Fruit fly (Drosophila melanogaster) whole organism, prepupa: ENCODE results near the gene grk.

Experiments
- Blimp-1 ChIP-seq: fragments of 200-800 bp; sonication (Bioruptor generic); optimal IDR thresholded peaks from 3 replicates; lab custom pipeline; 2017; ENCODE audit warnings: missing biosample characterization, missing genetic modification characterization, mild to moderate bottlenecking, moderate library complexity, missing genetic modification reagents
- CG10631 ChIP-seq: fragments of 200-800 bp; sonication (Bioruptor generic); optimal IDR thresholded peaks from 2 replicates; lab custom pipeline; 2016; ENCODE audit warnings: missing biosample characterization, missing genetic modification characterization
- CG10669 ChIP-seq: fragments of 200-800 bp; sonication (Bioruptor generic); optimal IDR thresholded peaks from 3 replicates; lab custom pipeline; 2018; ENCODE audit warnings: missing biosample characterization, mild to moderate bottlenecking, missing genetic modification characterization, moderate library complexity
- CG11294 ChIP-seq: fragments of 200-800 bp; sonication (Bioruptor generic); IDR thresholded peaks from 2 replicates; pipeline ENCODE4 v1.3.6; 2022; ENCODE audit warnings: missing biosample characterization, missing genetic modification characterization
- CG11762 ChIP-seq: fragments of 200-800 bp; sonication (Bioruptor generic); optimal IDR thresholded peaks from 3 replicates; lab custom pipeline; 2016; ENCODE audit warnings: missing biosample characterization, missing genetic modification characterization; ENCODE audit not compliant: insufficient read depth
- CG11902 ChIP-seq: fragments of 200-800 bp; sonication (Bioruptor generic); optimal IDR thresholded peaks from 3 replicates; lab custom pipeline; 2016; ENCODE audit warnings: missing biosample characterization, missing genetic modification characterization
- CG15336 ChIP-seq: fragments of 200-800 bp; sonication (Bioruptor generic); IDR thresholded peaks from 2 replicates; pipeline ENCODE4 v1.3.6; 2022; ENCODE audit warnings: missing biosample characterization, missing genetic modification characterization
- CG1621 ChIP-seq: fragments of 200-800 bp; sonication (Bioruptor generic); optimal IDR thresholded peaks from 3 replicates; lab custom pipeline; 2018; ENCODE audit warnings: missing biosample characterization, mild to moderate bottlenecking, missing genetic modification characterization
- CG3032 ChIP-seq: fragments of 200-800 bp; optimal IDR thresholded peaks from 2 replicates; lab custom pipeline; 2019; ENCODE audit warnings: missing biosample characterization, mild to moderate bottlenecking, missing genetic modification characterization, moderate library complexity
- CG31627 ChIP-seq: fragments of 200-800 bp; sonication (Bioruptor generic); optimal IDR thresholded peaks from 3 replicates; lab custom pipeline; 2016; ENCODE audit warnings: missing biosample characterization, missing genetic modification characterization
- CG34406 ChIP-seq: fragments of 200-800 bp; sonication (Bioruptor generic); optimal IDR thresholded peaks from 3 replicates; lab custom pipeline; 2016; ENCODE audit warnings: missing biosample characterization, missing genetic modification characterization
- CG4318 ChIP-seq: fragments of 200-800 bp; sonication (Bioruptor generic); optimal IDR thresholded peaks from 3 replicates; lab custom pipeline; 2017; ENCODE audit warnings: missing biosample characterization, mild to moderate bottlenecking, missing genetic modification characterization
- CG6163 ChIP-seq: fragments of 200-800 bp; sonication (Bioruptor generic); IDR thresholded peaks from 3 replicates; pipeline ENCODE4 v1.3.6; 2022; ENCODE audit warnings: missing biosample characterization, missing genetic modification characterization
- CG6276 ChIP-seq: fragments of 200-800 bp; sonication (Bioruptor generic); optimal IDR thresholded peaks from 2 replicates; lab custom pipeline; 2017; ENCODE audit warnings: missing biosample characterization, mild to moderate bottlenecking, missing genetic modification characterization
- CG6792 ChIP-seq: fragments of 200-800 bp; sonication (Bioruptor generic); optimal IDR thresholded peaks from 3 replicates; lab custom pipeline; 2016; ENCODE audit warnings: missing biosample characterization, missing genetic modification characterization
- CG6808 ChIP-seq: fragments of 200-800 bp; sonication (Bioruptor generic); optimal IDR thresholded peaks from 3 replicates; lab custom pipeline; 2017; ENCODE audit warnings: missing biosample characterization, missing genetic modification characterization, mild to moderate bottlenecking, moderate library complexity, missing genetic modification reagents
- CG8119 ChIP-seq: fragments of 200-800 bp; sonication (Bioruptor generic); IDR thresholded peaks from 3 replicates; pipeline ENCODE4 v1.3.6; 2022; ENCODE audit warnings: missing biosample characterization, missing genetic modification characterization
- CG8319 ChIP-seq: fragments of 200-800 bp; sonication (Bioruptor generic); optimal IDR thresholded peaks from 3 replicates; lab custom pipeline; 2016; ENCODE audit warnings: missing biosample characterization, missing genetic modification characterization
- CG9139 ChIP-seq: fragments of 200-800 bp; sonication (Bioruptor generic); optimal IDR thresholded peaks from 3 replicates; lab custom pipeline; 2017; ENCODE audit warnings: missing biosample characterization, mild to moderate bottlenecking, missing genetic modification characterization
- Eip78C ChIP-seq: fragments of 200-800 bp; sonication (Bioruptor generic); peaks from one replicate; lab custom pipeline; 2016; ENCODE audit warnings: missing biosample characterization, missing genetic modification characterization
- Eip93F ChIP-seq: fragments of 200-800 bp; sonication (Bioruptor generic); optimal IDR thresholded peaks from 2 replicates; lab custom pipeline; 2016; ENCODE audit warnings: missing biosample characterization, mild to moderate bottlenecking, missing genetic modification characterization
- Ets21C ChIP-seq: fragments of 200-800 bp; sonication (Bioruptor generic); optimal IDR thresholded peaks from 3 replicates; lab custom pipeline; 2016; ENCODE audit warnings: missing biosample characterization, missing genetic modification characterization
- Ets96B ChIP-seq: fragments of 200-800 bp; optimal IDR thresholded peaks from 2 replicates; lab custom pipeline; 2019; ENCODE audit warnings: missing biosample characterization, mild to moderate bottlenecking, missing genetic modification characterization, moderate library complexity
- Gug ChIP-seq: fragments of 200-800 bp; sonication (Bioruptor generic); IDR thresholded peaks from 2 replicates; pipeline ENCODE4 v1.3.6; 2022; ENCODE audit warnings: missing biosample characterization, missing genetic modification characterization
- Hr38 ChIP-seq: sonication (Bioruptor generic); optimal IDR thresholded peaks from 2 replicates; lab custom pipeline; 2016; ENCODE audit warnings: missing biosample characterization, missing genetic modification characterization
- Hr39 ChIP-seq: fragments of 200-800 bp; sonication (Bioruptor generic); optimal IDR thresholded peaks from 2 replicates; lab custom pipeline; 2016; ENCODE audit warnings: missing biosample characterization, missing genetic modification characterization
- Hr4 ChIP-seq: fragments of 200-800 bp; sonication (Bioruptor generic); optimal IDR thresholded peaks from 3 replicates; lab custom pipeline; 2016; ENCODE audit warnings: missing biosample characterization, missing genetic modification characterization
- Lpt ChIP-seq: fragments of 200-800 bp; sonication (Bioruptor generic); optimal IDR thresholded peaks from 3 replicates; lab custom pipeline; 2016; ENCODE audit warnings: missing biosample characterization, missing genetic modification characterization
- Met ChIP-seq: fragments of 200-800 bp; sonication (Bioruptor generic); optimal IDR thresholded peaks from 3 replicates; lab custom pipeline; 2016; ENCODE audit warnings: missing biosample characterization, missing genetic modification characterization
- OdsH ChIP-seq: fragments of 200-800 bp; sonication (Bioruptor generic); optimal IDR thresholded peaks from 3 replicates; lab custom pipeline; 2016; ENCODE audit warnings: missing biosample characterization, missing genetic modification characterization
- Sox102F ChIP-seq: fragments of 200-800 bp; sonication (Bioruptor generic); optimal IDR thresholded peaks from 2 replicates; lab custom pipeline; 2016; ENCODE audit warnings: missing biosample characterization, mild to moderate bottlenecking, missing genetic modification characterization
- Sox14 ChIP-seq: fragments of 200-800 bp; sonication (Bioruptor generic); optimal IDR thresholded peaks from 3 replicates; lab custom pipeline; 2016; ENCODE audit warnings: missing biosample characterization, missing genetic modification characterization
- Sox15 ChIP-seq: fragments of 200-800 bp; sonication (Bioruptor generic); optimal IDR thresholded peaks from 3 replicates; lab custom pipeline; 2016; ENCODE audit warnings: missing biosample characterization, missing genetic modification characterization
- achi ChIP-seq: fragments of 200-800 bp; sonication (Bioruptor generic); optimal IDR thresholded peaks from 3 replicates; lab custom pipeline; 2016; ENCODE audit warnings: missing biosample characterization, missing genetic modification characterization
- cyc ChIP-seq: fragments of 200-800 bp; sonication (Bioruptor generic); optimal IDR thresholded peaks from 3 replicates; lab custom pipeline; 2016; ENCODE audit warnings: missing biosample characterization, missing genetic modification characterization
- dac ChIP-seq: fragments of 200-800 bp; sonication (Bioruptor generic); optimal IDR thresholded peaks from 2 replicates; lab custom pipeline; 2017; ENCODE audit warnings: missing biosample characterization, mild to moderate bottlenecking, missing genetic modification characterization
- dsx ChIP-seq: fragments of 200-800 bp; optimal IDR thresholded peaks from 3 replicates; lab custom pipeline; 2019; ENCODE audit warnings: missing biosample characterization, mild to moderate bottlenecking, missing genetic modification characterization, moderate library complexity; ENCODE audit not compliant: poor library complexity, severe bottlenecking
- eg ChIP-seq: fragments of 200-800 bp; sonication (Bioruptor generic); IDR thresholded peaks from 3 replicates; pipeline ENCODE4 v1.3.6; 2022; ENCODE audit warnings: missing biosample characterization, missing genetic modification characterization
- fd59A ChIP-seq: fragments of 200-800 bp; sonication (Bioruptor generic); optimal IDR thresholded peaks from 2 replicates; lab custom pipeline; 2017; ENCODE audit warnings: missing biosample characterization, mild to moderate bottlenecking, missing genetic modification characterization, missing genetic modification reagents
- fd85E ChIP-seq: fragments of 200-800 bp; sonication (Bioruptor generic); optimal IDR thresholded peaks from 3 replicates; lab custom pipeline; 2016; ENCODE audit warnings: missing biosample characterization, missing genetic modification characterization
- fkh ChIP-seq: fragments of 200-800 bp; sonication (Bioruptor generic); optimal IDR thresholded peaks from 3 replicates; lab custom pipeline; 2017; ENCODE audit warnings: missing biosample characterization, mild to moderate bottlenecking, missing genetic modification characterization, moderate library complexity
- lz ChIP-seq: fragments of 200-800 bp; sonication (Bioruptor generic); optimal IDR thresholded peaks from 3 replicates; lab custom pipeline; 2016; ENCODE audit warnings: missing biosample characterization, missing genetic modification characterization
- net ChIP-seq: fragments of 200-800 bp; sonication (Bioruptor generic); optimal IDR thresholded peaks from 3 replicates; lab custom pipeline; 2016; ENCODE audit warnings: missing biosample characterization, missing genetic modification characterization
- pdm3 ChIP-seq: fragments of 200-800 bp; sonication (Bioruptor generic); optimal IDR thresholded peaks from 3 replicates; lab custom pipeline; 2016; ENCODE audit warnings: missing biosample characterization, missing genetic modification characterization
- salr ChIP-seq, 2 experiments: fragments of 200-800 bp; sonication (Bioruptor generic); optimal IDR thresholded peaks; 3 replicates each; lab custom pipeline; 2016 to 2018; ENCODE audit warnings: missing biosample characterization in 2 of 2, missing genetic modification characterization in 2 of 2, mild to moderate bottlenecking in 1 of 2
- ss ChIP-seq, 2 experiments: fragments of 200-800 bp; sonication (Bioruptor generic); optimal IDR thresholded peaks; 2 replicates in 1 of 2; 3 replicates in 1 of 2; lab custom pipeline; 2017 to 2018; ENCODE audit warnings: mild to moderate bottlenecking in 2 of 2, missing biosample characterization in 2 of 2, missing genetic modification characterization in 2 of 2, moderate library complexity in 1 of 2
- svp ChIP-seq: fragments of 200-800 bp; sonication (Bioruptor generic); peaks from one replicate; lab custom pipeline; 2016; ENCODE audit warnings: missing biosample characterization, missing genetic modification characterization
- topi ChIP-seq: fragments of 200-800 bp; sonication (Bioruptor generic); optimal IDR thresholded peaks from 3 replicates; lab custom pipeline; 2016; ENCODE audit warnings: missing biosample characterization, missing genetic modification characterization
- vri ChIP-seq: fragments of 200-800 bp; sonication (Bioruptor generic); optimal IDR thresholded peaks from 3 replicates; lab custom pipeline; 2016; ENCODE audit warnings: missing biosample characterization, mild to moderate bottlenecking, missing genetic modification characterization

The grk gene

DNA sequence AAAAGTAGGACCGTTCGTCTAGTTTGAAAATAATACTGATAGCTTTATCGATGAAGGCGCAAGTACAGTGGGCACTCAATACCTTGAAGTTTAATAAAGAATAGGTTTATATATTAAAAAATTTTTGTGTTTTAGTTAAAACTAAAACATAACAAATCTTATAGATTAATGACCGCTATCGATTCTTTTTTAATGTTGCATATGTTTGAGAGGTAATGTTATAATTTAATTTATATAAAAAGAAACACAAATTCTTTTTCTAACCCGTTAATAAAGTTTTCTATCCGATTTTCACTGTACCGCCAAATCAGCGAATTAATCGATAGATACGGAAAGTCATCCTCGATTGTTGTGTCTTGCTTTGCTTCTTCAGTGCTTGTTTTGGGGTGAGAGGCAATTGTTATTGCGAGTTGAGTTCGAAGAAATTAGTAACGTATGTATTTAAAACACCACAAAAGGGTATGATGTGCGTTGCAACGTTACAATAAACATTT lies 49.2 kb downstream of the grk start, which contains the start of the genes Dad1 and CG13384 (continued):
- TF ChIP-seq pdm3 (peak; percentile 90), Blimp-1 (GFP tag; lab: Kevin White, UChicago) (peak; percentile 85), CG34406 (peak; percentile 93), Ets96B (peak; percentile 80), CG9139 (GFP tag; lab: Kevin White, UChicago) (peak; percentile 78), Eip93F (GFP tag; lab: Kevin White, UChicago) (peak; percentile 83), CG11294 (peak; percentile 94), OdsH (GFP tag; lab: Kevin White, UChicago) (peak; percentile 95)

dm6 chr2L:8382646-8383045 lies 50.8 kb downstream of the grk start, which contains the start of the genes CG13392 and Rcd4:
CG13392 (minus strand) TSS chr2L:8382807.
Rcd4 (plus strand) TSS chr2L:8382861.
- peak; percentile 92 for TF ChIP-seq vri (GFP tag; lab: Kevin White, UChicago)
- peak; percentile 76 for TF ChIP-seq topi
- TF ChIP-seq Lpt, result peak; percentile 3
- TF ChIP-seq fd59A (GFP tag; lab: Kevin White, UChicago), result no peak
- peak; percentile 39 for TF ChIP-seq CG11902 (GFP tag; lab: Kevin White, UChicago)
- peak; percentile 35 for TF ChIP-seq Hr4 (GFP tag; lab: Kevin White, UChicago)
- peak; percentile 52 for TF ChIP-seq net
- no peak for TF ChIP-seq CG4318 (GFP tag; lab: Kevin White, UChicago)
- peak; percentile 21 for TF ChIP-seq CG11762 (GFP tag; lab: Kevin White, UChicago)
- peak; percentile 78 for TF ChIP-seq Eip78C
- TF ChIP-seq CG6276 (GFP tag; lab: Kevin White, UChicago), result no peak
- peak; percentile 30 for TF ChIP-seq dsx (GFP tag; lab: Kevin White, UChicago)
- TF ChIP-seq fkh (GFP tag; lab: Kevin White, UChicago), result no peak
- TF ChIP-seq cyc, result peak; percentile 77
- TF ChIP-seq CG6163 (GFP tag; lab: Robert Waterston, UW), result peak; percentile 69; the same call in 2 of the 3 replicates
- TF ChIP-seq fd85E (GFP tag; lab: Kevin White, UChicago), result peak; percentile 21
- TF ChIP-seq svp (GFP tag; lab: Kevin White, UChicago), result peak; percentile 47
- TF ChIP-seq ss (GFP tag; optimal IDR thresholded peaks at IDR 0.05; lab: Kevin White, UChicago), result peak in 1 of 2 experiments; percentile 26
- TF ChIP-seq dac (GFP tag; lab: Kevin White, UChicago), result no peak
- peak; percentile 80 for TF ChIP-seq CG31627 (GFP tag; lab: Kevin White, UChicago)
- TF ChIP-seq salr (GFP tag; optimal IDR thresholded peaks at IDR 0.05; lab: Kevin White, UChicago), result peak; percentile 15 to 36
- peak; percentile 47 for TF ChIP-seq CG3032 (tag; lab: Kevin White, UChicago)
- TF ChIP-seq Gug (GFP tag; lab: Robert Waterston, UW), result no peak
- TF ChIP-seq OdsH (GFP tag; lab: Kevin White, UChicago), result peak; percentile 63
- TF ChIP-seq CG34406, result peak; percentile 14
- peak; percentile 70 for TF ChIP-seq CG1621 (tag; lab: Kevin White, UChicago)
- peak; percentile 57 for TF ChIP-seq Met
- TF ChIP-seq pdm3, result peak; percentile 57
- peak; percentile 75 for TF ChIP-seq lz (GFP tag; lab: Kevin White, UChicago)
- peak; percentile 64 for TF ChIP-seq eg
- TF ChIP-seq CG8319 (GFP tag; lab: Kevin White, UChicago), result no peak
- TF ChIP-seq CG10669, result peak; percentile 35
- peak; percentile 65 for TF ChIP-seq Sox102F
- TF ChIP-seq CG10631 (GFP tag; lab: Kevin White, UChicago), result peak; percentile 62
- TF ChIP-seq Ets21C (GFP tag; lab: Kevin White, UChicago), result peak; percentile 42
- no peak for TF ChIP-seq Eip93F (GFP tag; lab: Kevin White, UChicago)
- TF ChIP-seq Sox15, result no peak
- peak; percentile 58 for TF ChIP-seq CG6792
- TF ChIP-seq Hr38 (GFP tag; lab: Kevin White, UChicago), result no peak
- peak; percentile 66 for TF ChIP-seq Hr39 (GFP tag; lab: Kevin White, UChicago)
- TF ChIP-seq Sox14 (GFP tag; lab: Kevin White, UChicago), result peak; percentile 62
- TF ChIP-seq CG15336 (GFP tag; lab: Robert Waterston, UW), result no peak
- peak; percentile 46 for TF ChIP-seq CG6808 (GFP tag; lab: Kevin White, UChicago)
- peak; percentile 80 for TF ChIP-seq achi (GFP tag; lab: Kevin White, UChicago)
- TF ChIP-seq CG8119, result no peak
- peak; percentile 38; the same call in 1 of the 2 replicates for TF ChIP-seq CG11294
